Fruit fly (Drosophila melanogaster) whole organism, embryonic: ENCODE results near the gene Moca-cyp.
A peak's percentile ranks its signal among the peaks of the same experiment; 100 is the strongest.

Source experiments
- Ada2b ChIP-seq: fragments of 200-800 bp; sonication (Bioruptor generic); IDR thresholded peaks from 2 replicates; pipeline ENCODE4 v1.3.6; 2022; ENCODE audit warnings: missing biosample characterization, missing genetic modification characterization
- CG11504 ChIP-seq: fragments of 200-800 bp; sonication (Bioruptor generic); optimal IDR thresholded peaks from 3 replicates; lab custom pipeline; 2019; ENCODE audit warnings: missing biosample characterization, mild to moderate bottlenecking, missing genetic modification characterization, moderate library complexity
- CG12155 ChIP-seq: fragments of 200-800 bp; sonication (Bioruptor generic); optimal IDR thresholded peaks from 3 replicates; lab custom pipeline; 2016; ENCODE audit warnings: missing biosample characterization, missing genetic modification characterization
- CG12219 ChIP-seq: fragments of 200-800 bp; sonication (Bioruptor generic); optimal IDR thresholded peaks from 3 replicates; lab custom pipeline; 2018; ENCODE audit warnings: missing biosample characterization, mild to moderate bottlenecking, missing genetic modification characterization
- CG15696 ChIP-seq: fragments of 200-800 bp; sonication (Bioruptor generic); optimal IDR thresholded peaks from 2 replicates; lab custom pipeline; 2019; ENCODE audit warnings: missing biosample characterization, mild to moderate bottlenecking, missing genetic modification characterization, moderate library complexity
- CG1603 ChIP-seq: fragments of 200-800 bp; sonication (Bioruptor generic); optimal IDR thresholded peaks from 2 replicates; lab custom pipeline; 2019; ENCODE audit warnings: missing biosample characterization, mild to moderate bottlenecking, missing genetic modification characterization, moderate library complexity
- CG16813 ChIP-seq: fragments of 200-800 bp; sonication (Bioruptor generic); IDR thresholded peaks from 3 replicates; pipeline ENCODE4 v1.3.6; 2022; ENCODE audit warnings: missing biosample characterization, missing genetic modification characterization; ENCODE audit not compliant: partially characterized antibody
- CG16815 ChIP-seq: fragments of 200-800 bp; sonication (Bioruptor generic); optimal IDR thresholded peaks from 3 replicates; lab custom pipeline; 2017; ENCODE audit warnings: missing biosample characterization, mild to moderate bottlenecking, missing genetic modification characterization
- CG17829 ChIP-seq: fragments of 200-800 bp; optimal IDR thresholded peaks from 2 replicates; lab custom pipeline; 2019; ENCODE audit warnings: missing biosample characterization, mild to moderate bottlenecking, missing genetic modification characterization, moderate library complexity
- CG2116 ChIP-seq: fragments of 200-800 bp; sonication (Bioruptor generic); optimal IDR thresholded peaks from 3 replicates; lab custom pipeline; 2018; ENCODE audit warnings: missing biosample characterization, mild to moderate bottlenecking, missing genetic modification characterization
- CG2120 ChIP-seq: fragments of 200-800 bp; sonication (Bioruptor generic); optimal IDR thresholded peaks from 3 replicates; lab custom pipeline; 2016; ENCODE audit warnings: missing biosample characterization, missing genetic modification characterization
- CG2129 ChIP-seq: fragments of 200-800 bp; sonication (Bioruptor generic); IDR thresholded peaks from 2 replicates; pipeline ENCODE4 v1.3.6; 2022; ENCODE audit warnings: missing biosample characterization, missing genetic modification characterization; ENCODE audit not compliant: partially characterized antibody
- CG2712 ChIP-seq: fragments of 200-800 bp; optimal IDR thresholded peaks from 3 replicates; lab custom pipeline; 2019; ENCODE audit warnings: missing biosample characterization, mild to moderate bottlenecking, missing genetic modification characterization, moderate library complexity
- CG2875 ChIP-seq: fragments of 200-800 bp; sonication (Bioruptor generic); optimal IDR thresholded peaks from 2 replicates; lab custom pipeline; 2017; ENCODE audit warnings: missing biosample characterization, mild to moderate bottlenecking, missing genetic modification characterization, missing genetic modification reagents
- CG31224 ChIP-seq: fragments of 200-800 bp; sonication (Bioruptor generic); IDR thresholded peaks from 2 replicates; pipeline ENCODE4 v1.3.6; 2022; ENCODE audit warnings: missing biosample characterization, missing genetic modification characterization
- CG4854 ChIP-seq: fragments of 200-800 bp; sonication (Bioruptor generic); optimal IDR thresholded peaks from 2 replicates; lab custom pipeline; 2016; ENCODE audit warnings: missing biosample characterization, missing genetic modification characterization, inconsistent platforms
- CG6175 ChIP-seq: fragments of 200-800 bp; sonication (Bioruptor generic); IDR thresholded peaks from 3 replicates; pipeline ENCODE4 v1.3.6; 2022; ENCODE audit warnings: missing biosample characterization, missing genetic modification characterization
- CG8478 ChIP-seq: fragments of >200 bp; optimal IDR thresholded peaks from 2 replicates; lab custom pipeline; 2018
- Doc3 ChIP-seq: fragments of 200-800 bp; sonication (Bioruptor generic); IDR thresholded peaks from 3 replicates; pipeline ENCODE4 v1.3.6; 2022; ENCODE audit warnings: missing biosample characterization, missing genetic modification characterization; ENCODE audit not compliant: partially characterized antibody
- Hand ChIP-seq: fragments of 200-800 bp; sonication (Bioruptor generic); optimal IDR thresholded peaks from 2 replicates; lab custom pipeline; 2017; ENCODE audit warnings: mild to moderate bottlenecking, missing biosample characterization, missing genetic modification reagents, missing genetic modification characterization
- HmgD ChIP-seq: fragments of 200-800 bp; sonication (Bioruptor generic); optimal IDR thresholded peaks from 3 replicates; lab custom pipeline; 2016; ENCODE audit warnings: missing biosample characterization, missing genetic modification characterization
- Hmr ChIP-seq: fragments of 200-800 bp; sonication (Bioruptor generic); optimal IDR thresholded peaks from 3 replicates; lab custom pipeline; 2017; ENCODE audit warnings: mild to moderate bottlenecking, missing biosample characterization, missing genetic modification reagents, missing genetic modification characterization
- Mrtf ChIP-seq: fragments of 200-800 bp; sonication (Bioruptor generic); IDR thresholded peaks from 3 replicates; pipeline ENCODE4 v1.3.6; 2022; ENCODE audit warnings: missing biosample characterization, missing genetic modification characterization
- Ravus ChIP-seq: fragments of 200-800 bp; sonication (Bioruptor generic); IDR thresholded peaks from 2 replicates; pipeline ENCODE4 v1.3.6; 2022; ENCODE audit warnings: missing biosample characterization, missing genetic modification characterization
- Spps ChIP-seq: fragments of 200-800 bp; sonication (Bioruptor generic); optimal IDR thresholded peaks from 2 replicates; lab custom pipeline; 2018; ENCODE audit warnings: missing biosample characterization, mild to moderate bottlenecking, missing genetic modification characterization
- Sry-β ChIP-seq: fragments of 200-800 bp; sonication (Bioruptor generic); optimal IDR thresholded peaks from 2 replicates; lab custom pipeline; 2018; ENCODE audit warnings: missing biosample characterization, mild to moderate bottlenecking, missing genetic modification characterization, moderate library complexity
- ase ChIP-seq: fragments of 200-800 bp; sonication (Bioruptor generic); IDR thresholded peaks from 3 replicates; pipeline ENCODE4 v1.3.6; 2022; ENCODE audit warnings: missing biosample characterization, missing genetic modification characterization
- cato ChIP-seq: fragments of 200-800 bp; sonication (Bioruptor generic); optimal IDR thresholded peaks from 2 replicates; lab custom pipeline; 2016; ENCODE audit warnings: missing biosample characterization, missing genetic modification characterization, borderline replicate concordance
- caup ChIP-seq: fragments of 200-800 bp; sonication (Bioruptor generic); optimal IDR thresholded peaks from 3 replicates; lab custom pipeline; 2017; ENCODE audit warnings: missing biosample characterization, mild to moderate bottlenecking, missing genetic modification characterization, moderate library complexity; ENCODE audit not compliant: severe bottlenecking
- disco-r ChIP-seq: fragments of 200-800 bp; sonication (Bioruptor generic); optimal IDR thresholded peaks from 2 replicates; lab custom pipeline; 2016; ENCODE audit warnings: missing biosample characterization, missing genetic modification characterization
- dm ChIP-seq: fragments of 200-800 bp; sonication (Bioruptor generic); optimal IDR thresholded peaks from 3 replicates; lab custom pipeline; 2016; ENCODE audit warnings: missing biosample characterization, missing genetic modification characterization
- dysf ChIP-seq: fragments of 200-800 bp; sonication (Bioruptor generic); IDR thresholded peaks from 3 replicates; pipeline ENCODE4 v1.3.6; 2022; ENCODE audit warnings: missing biosample characterization, missing genetic modification characterization
- fd64A ChIP-seq: fragments of 200-800 bp; sonication (Bioruptor generic); optimal IDR thresholded peaks from 3 replicates; lab custom pipeline; 2018; ENCODE audit warnings: missing biosample characterization, mild to moderate bottlenecking, missing genetic modification characterization
- fd96Cb ChIP-seq: fragments of 200-800 bp; sonication (Bioruptor generic); optimal IDR thresholded peaks from 2 replicates; lab custom pipeline; 2018; ENCODE audit warnings: missing biosample characterization, mild to moderate bottlenecking, missing genetic modification characterization, moderate library complexity
- gcm2 ChIP-seq: fragments of 200-800 bp; sonication (Bioruptor generic); optimal IDR thresholded peaks from 2 replicates; lab custom pipeline; 2016; ENCODE audit warnings: missing biosample characterization, missing genetic modification characterization
- grau ChIP-seq: fragments of 200-800 bp; optimal IDR thresholded peaks from 3 replicates; lab custom pipeline; 2019; ENCODE audit warnings: missing biosample characterization, mild to moderate bottlenecking, missing genetic modification characterization, moderate library complexity
- grn ChIP-seq: fragments of 200-800 bp; sonication (Bioruptor generic); optimal IDR thresholded peaks from 3 replicates; lab custom pipeline; 2017; ENCODE audit warnings: missing biosample characterization, missing genetic modification characterization
- hkb ChIP-seq, 2 experiments: fragments of 200-800 bp in 1 of 2; fragments of >200 bp in 1 of 2; sonication (Bioruptor generic) in 1 of 2; IDR thresholded peaks in 1 of 2; optimal IDR thresholded peaks in 1 of 2; 2 replicates each; pipeline versions ENCODE4 v1.3.6 to Lab custom; 2017 to 2022; ENCODE audit warnings: missing biosample characterization in 1 of 2, missing genetic modification characterization in 1 of 2
- jigr1 ChIP-seq: fragments of 200-800 bp; sonication (Bioruptor generic); IDR thresholded peaks from 3 replicates; pipeline ENCODE4 v1.3.6; 2022; ENCODE audit warnings: missing biosample characterization, missing genetic modification characterization
- lmd ChIP-seq: fragments of 200-800 bp; sonication (Bioruptor generic); IDR thresholded peaks from 2 replicates; pipeline ENCODE4 v1.3.6; 2022; ENCODE audit warnings: missing biosample characterization, missing genetic modification characterization
- nmo ChIP-seq: fragments of 200-800 bp; sonication (Bioruptor generic); optimal IDR thresholded peaks from 2 replicates; lab custom pipeline; 2018; ENCODE audit warnings: missing biosample characterization, mild to moderate bottlenecking, missing genetic modification characterization, moderate library complexity
- otp ChIP-seq: fragments of 200-800 bp; sonication (Bioruptor generic); IDR thresholded peaks from 3 replicates; pipeline ENCODE4, ENCODE4 v1.3.6; 2022; ENCODE audit warnings: missing biosample characterization, missing genetic modification characterization
- p53 ChIP-seq: fragments of 200-800 bp; sonication (Bioruptor generic); optimal IDR thresholded peaks from 2 replicates; lab custom pipeline; 2016; ENCODE audit warnings: missing biosample characterization, missing genetic modification characterization
- peb ChIP-seq: fragments of 200-800 bp; sonication (Bioruptor generic); IDR thresholded peaks from 2 replicates; pipeline ENCODE4 v1.3.6; 2022; ENCODE audit warnings: missing biosample characterization, missing genetic modification characterization
- run ChIP-seq: fragments of 200-800 bp; sonication (Bioruptor generic); optimal IDR thresholded peaks from 3 replicates; lab custom pipeline; 2018; ENCODE audit warnings: missing biosample characterization, mild to moderate bottlenecking, missing genetic modification characterization
- schlank ChIP-seq: fragments of 200-800 bp; sonication (Bioruptor generic); optimal IDR thresholded peaks from 2 replicates; lab custom pipeline; 2018; ENCODE audit warnings: missing biosample characterization, mild to moderate bottlenecking, missing genetic modification characterization
- scrt ChIP-seq: fragments of 200-800 bp; sonication (Bioruptor generic); optimal IDR thresholded peaks from 2 replicates; lab custom pipeline; 2018; ENCODE audit warnings: missing biosample characterization, mild to moderate bottlenecking, missing genetic modification characterization, moderate library complexity
- sisA ChIP-seq: fragments of 200-800 bp; sonication (Bioruptor generic); IDR thresholded peaks from 2 replicates; pipeline ENCODE4 v1.3.6; 2022; ENCODE audit warnings: missing biosample characterization, missing genetic modification characterization
- slbo ChIP-seq: fragments of 200-800 bp; sonication (Bioruptor generic); IDR thresholded peaks from 2 replicates; pipeline ENCODE4 v1.3.6; 2022; ENCODE audit warnings: missing biosample characterization, missing genetic modification characterization

Moca-cyp gene

dm6 chr3R:28336046-28336771, 3.9 kb upstream of the Moca-cyp start, which contains the start of gene larp (continued):
- no peak for TF ChIP-seq CG2875 (GFP tag; lab: Kevin White, UChicago)
- TF ChIP-seq CG12219 (GFP tag; lab: Kevin White, UChicago): no peak
- no peak for TF ChIP-seq Spps
- peak; percentile 18 for TF ChIP-seq CG16815 (GFP tag; lab: Kevin White, UChicago)
- peak; percentile 92 for TF ChIP-seq slbo
- TF ChIP-seq CG2120: peak; percentile 85
- peak; percentile 63 for TF ChIP-seq CG4854 (GFP tag; lab: Kevin White, UChicago)
- no peak for TF ChIP-seq Hand
- TF ChIP-seq CG16813 (GFP tag; lab: Robert Waterston, UW): peak; percentile 97
- TF ChIP-seq CG31224 (GFP tag; lab: Robert Waterston, UW): peak; percentile 50; the same call in 1 of the 2 replicates
- peak; percentile 80 for TF ChIP-seq nmo (GFP tag; lab: Kevin White, UChicago)
- TF ChIP-seq grau (tag; lab: Kevin White, UChicago): peak; percentile 57
- peak; percentile 87 for TF ChIP-seq Doc3
- TF ChIP-seq CG1603 (tag; lab: Kevin White, UChicago): peak; percentile 76
- peak; percentile 64 for TF ChIP-seq CG15696 (tag; lab: Kevin White, UChicago)
- TF ChIP-seq caup (GFP tag; lab: Kevin White, UChicago): peak; percentile 32
- TF ChIP-seq lmd (GFP tag; lab: Robert Waterston, UW): peak; percentile 76
- no peak for TF ChIP-seq Mrtf (GFP tag; lab: Robert Waterston, UW)
- peak; percentile 65 for TF ChIP-seq CG2129 (GFP tag; lab: Robert Waterston, UW)
- TF ChIP-seq CG11504: peak; percentile 65
- peak; percentile 52 for TF ChIP-seq Sry-β (GFP tag; lab: Kevin White, UChicago)
- peak; percentile 90 for TF ChIP-seq CG8478 (lab: Kevin White, UChicago)
- no peak for TF ChIP-seq disco-r (GFP tag; lab: Kevin White, UChicago)
- peak; percentile 78 for TF ChIP-seq CG12155
- TF ChIP-seq CG2712 (tag; lab: Kevin White, UChicago): peak; percentile 67
- TF ChIP-seq hkb (optimal IDR thresholded peaks at IDR 0.05; lab: Kevin White, UChicago): no peak
- TF ChIP-seq hkb (GFP tag; IDR thresholded peaks at IDR 0.05; lab: Robert Waterston, UW): peak; percentile 65
- TF ChIP-seq schlank (tag; lab: Kevin White, UChicago): no peak
- TF ChIP-seq peb (GFP tag; lab: Robert Waterston, UW): no peak
- TF ChIP-seq dysf (GFP tag; lab: Robert Waterston, UW): peak; percentile 63; the same call in 2 of the 3 replicates
- no peak for TF ChIP-seq gcm2 (GFP tag; lab: Kevin White, UChicago)
- TF ChIP-seq fd96Cb (tag; lab: Kevin White, UChicago): peak; percentile 30
- TF ChIP-seq scrt (GFP tag; lab: Kevin White, UChicago): no peak
- TF ChIP-seq grn (GFP tag; lab: Kevin White, UChicago): no peak
- peak; percentile 48 for TF ChIP-seq cato (GFP tag; lab: Kevin White, UChicago)
- TF ChIP-seq Hmr (GFP tag; lab: Kevin White, UChicago): peak; percentile 55
- no peak for TF ChIP-seq HmgD
- TF ChIP-seq run: no peak
- TF ChIP-seq Ada2b (GFP tag; lab: Robert Waterston, UW): peak; percentile 56
- TF ChIP-seq p53 (GFP tag; lab: Kevin White, UChicago): peak; percentile 2
- no peak for TF ChIP-seq Ravus (GFP tag; lab: Robert Waterston, UW)
- TF ChIP-seq ase (GFP tag; lab: Robert Waterston, UW): peak; percentile 57; the same call in 1 of the 3 replicates
- TF ChIP-seq CG6175 (GFP tag; lab: Robert Waterston, UW): peak; percentile 59; the same call in 1 of the 3 replicates
- peak; percentile 78 for TF ChIP-seq sisA (GFP tag; lab: Robert Waterston, UW)
- peak; percentile 53; the same call in 2 of the 3 replicates for TF ChIP-seq jigr1 (GFP tag; lab: Robert Waterston, UW)
- TF ChIP-seq CG2116 (GFP tag; lab: Kevin White, UChicago): peak; percentile 96
- no peak for TF ChIP-seq fd64A (GFP tag; lab: Kevin White, UChicago)
- peak; percentile 87 for TF ChIP-seq dm (GFP tag; lab: Kevin White, UChicago)
- peak; percentile 64 for TF ChIP-seq CG17829 (tag; lab: Kevin White, UChicago)
- peak; percentile 64; the same call in 2 of the 3 replicates for TF ChIP-seq otp (GFP tag; lab: Robert Waterston, UW)
